Fruit fly (Drosophila melanogaster): Measurements from ENCODE around the gene Ugt36D1.

- TF ChIP-seq psq (optimal IDR thresholded peaks at IDR 0.05): no peak
- no peak for TF ChIP-seq usp (GFP tag; optimal IDR thresholded peaks at IDR 0.05)
These were observed 48.1 kb upstream of the Ugt36D1 start for dm6 chr2L:18775274-18775673.
